Worm (Caenorhabditis elegans): ENCODE data around the gene F35A5.8.
A peak's percentile ranks its signal among the peaks of the same experiment; 100 is the strongest.

Gene F35A5.8

ce11 chrX:3804837-3805236 is 1.6 kb upstream of the F35A5.8 start, which contains the start of gene F35A5.2:
Gene F35A5.2 (plus strand): TSS chrX:3805137.
- TF ChIP-seq blmp-1 (tag; optimal IDR thresholded peaks at IDR 0.05) (no peak), pax-3 (tag; optimal IDR thresholded peaks at IDR 0.05) (no peak), C16A3.4 (tag; optimal IDR thresholded peaks at IDR 0.05) (no peak), fkh-8 (tag; optimal IDR thresholded peaks at IDR 0.05) (no peak), C04F5.9 (tag; optimal IDR thresholded peaks at IDR 0.05) (no peak)

- no peak for TF ChIP-seq mdl-1 (tag; optimal IDR thresholded peaks at IDR 0.05)
- no peak for TF ChIP-seq grh-1 (GFP tag; IDR thresholded peaks at IDR 0.05)
- TF ChIP-seq aly-2 (tag; optimal IDR thresholded peaks at IDR 0.05), result no peak
- TF ChIP-seq fkh-10 (GFP tag; optimal IDR thresholded peaks at IDR 0.05), result peak; percentile 69
- TF ChIP-seq egl-13 (tag; optimal IDR thresholded peaks at IDR 0.05), result peak; percentile 35
- no peak for TF ChIP-seq elt-2 (tag; optimal IDR thresholded peaks at IDR 0.05)
- TF ChIP-seq aha-1 (tag; optimal IDR thresholded peaks at IDR 0.05), result no peak
- peak; percentile 61 for TF ChIP-seq lin-14 (GFP tag; optimal IDR thresholded peaks at IDR 0.05)
- TF ChIP-seq ceh-82 (tag; optimal IDR thresholded peaks at IDR 0.05), result peak in 2 of 3 experiments; percentile 14 to 48
Measured at ce11 chrX:3802743-3803142, 521 bp downstream of the F35A5.8 start.

ce11 chrX:3798288-3798687 is 5.0 kb downstream of the F35A5.8 start:
- no peak for TF ChIP-seq nhr-19 (GFP tag; conservative IDR thresholded peaks at IDR 0.05)
- TF ChIP-seq blmp-1 (tag; optimal IDR thresholded peaks at IDR 0.05), result no peak
- no peak for TF ChIP-seq grh-1 (GFP tag; IDR thresholded peaks at IDR 0.05)
- TF ChIP-seq efl-1 (optimal IDR thresholded peaks at IDR 0.05), result no peak
- TF ChIP-seq efl-1 (GFP tag; optimal IDR thresholded peaks at IDR 0.05 in 1 of 2), result no peak
- TF ChIP-seq ceh-90 (tag; optimal IDR thresholded peaks at IDR 0.05), result no peak
- TF ChIP-seq nhr-90 (tag; optimal IDR thresholded peaks at IDR 0.05; ENCODE audit: poor library complexity), result no peak

DNA sequence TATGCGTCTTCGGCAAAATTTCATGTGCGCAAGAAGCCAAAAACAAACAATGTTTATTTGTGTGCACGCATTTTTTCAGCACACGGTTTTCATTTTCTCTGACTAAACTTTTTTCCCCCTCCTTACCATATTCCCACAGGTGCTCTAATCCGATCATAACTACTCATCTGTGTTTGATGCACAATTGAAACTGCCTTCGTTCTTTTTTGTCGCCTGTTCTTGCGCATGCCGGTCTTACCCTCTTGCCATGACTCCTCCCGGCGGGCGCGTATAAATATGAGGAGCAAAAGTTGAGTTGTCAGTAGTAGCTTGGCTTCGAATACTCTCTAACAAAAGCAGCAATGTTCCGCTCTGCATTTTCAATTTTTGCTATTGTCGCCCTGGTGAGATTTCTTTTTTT is 5.4 kb downstream of the F35A5.8 start, which contains the start of gene abu-10:
Gene abu-10 (plus strand): TSS at position 301 of the 400 bp plus-strand sequence.
- TF ChIP-seq sup-37 (GFP tag; optimal IDR thresholded peaks at IDR 0.05) (no peak), lsy-2 (tag; optimal IDR thresholded peaks at IDR 0.05) (no peak), lin-35 (GFP tag; optimal IDR thresholded peaks at IDR 0.05) (no peak)

- no peak for TF ChIP-seq C04F5.9 (tag; optimal IDR thresholded peaks at IDR 0.05)
- TF ChIP-seq nhr-84 (tag; optimal IDR thresholded peaks at IDR 0.05), result no peak
- no peak for TF ChIP-seq egl-13 (tag; optimal IDR thresholded peaks at IDR 0.05)
Measured at ce11 chrX:3795642-3796041, 7.6 kb downstream of the F35A5.8 start, which contains the start of gene F35A5.5. Gene F35A5.5 (minus strand): TSS chrX:3795742.

ce11 chrX:3794161-3794560 is 9.1 kb downstream of the F35A5.8 start:
- peak; percentile 1 for TF ChIP-seq nhr-85 (tag)
- no peak for TF ChIP-seq ceh-8 (GFP tag; optimal IDR thresholded peaks at IDR 0.05)

DNA sequence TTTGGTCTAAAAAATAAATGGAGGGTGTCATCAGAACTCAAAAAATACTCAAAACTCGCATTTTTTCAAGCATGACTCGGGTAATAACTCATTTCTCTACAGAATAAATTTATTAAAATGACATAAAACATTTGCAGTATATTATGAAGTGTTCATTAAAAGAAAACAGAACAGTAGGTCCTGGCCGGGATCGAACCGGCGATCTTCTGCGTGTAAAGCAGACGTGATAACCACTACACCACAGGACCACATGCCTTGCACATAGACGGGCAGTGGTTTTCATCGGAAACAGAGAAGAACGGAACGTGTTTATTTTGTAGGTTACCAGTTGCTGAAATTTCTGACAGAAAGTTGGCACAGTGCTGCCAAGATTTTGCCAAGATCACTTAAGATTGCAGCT is 9.9 kb downstream of the F35A5.8 start:
- TF ChIP-seq nhr-71 (tag; optimal IDR thresholded peaks at IDR 0.05) (no peak), pag-3 (tag; optimal IDR thresholded peaks at IDR 0.05; ENCODE audit: borderline replicate concordance, insufficient read depth) (no peak), efl-1 (optimal IDR thresholded peaks at IDR 0.05) (no peak), efl-1 (GFP tag; optimal IDR thresholded peaks at IDR 0.05 in 1 of 2) (no peak), unc-86 (tag; optimal IDR thresholded peaks at IDR 0.05) (no peak), efl-3 (GFP tag; optimal IDR thresholded peaks at IDR 0.05) (no peak), lin-14 (GFP tag; optimal IDR thresholded peaks at IDR 0.05) (peak; percentile 2), jun-1 (tag; optimal IDR thresholded peaks at IDR 0.05) (no peak), ceh-88 (GFP tag; IDR thresholded peaks at IDR 0.05) (no peak), lin-35 (GFP tag; optimal IDR thresholded peaks at IDR 0.05) (peak in 1 of 2 experiments; percentile 5), isw-1 (GFP tag; IDR thresholded peaks at IDR 0.05) (no peak), fkh-10 (GFP tag; optimal IDR thresholded peaks at IDR 0.05) (no peak), lin-13 (GFP tag; optimal IDR thresholded peaks at IDR 0.05) (no peak), ces-1 (GFP tag; optimal IDR thresholded peaks at IDR 0.05) (no peak), swsn-7 (tag; optimal IDR thresholded peaks at IDR 0.05) (no peak), snu-23 (GFP tag; optimal IDR thresholded peaks at IDR 0.05) (peak; percentile 35), nhr-20 (tag; optimal IDR thresholded peaks at IDR 0.05) (no peak)

All from whole organism, L1 larva.